Worm (Caenorhabditis elegans): ENCODE measurements around the gene aptf-4.

Gene aptf-4

DNA sequence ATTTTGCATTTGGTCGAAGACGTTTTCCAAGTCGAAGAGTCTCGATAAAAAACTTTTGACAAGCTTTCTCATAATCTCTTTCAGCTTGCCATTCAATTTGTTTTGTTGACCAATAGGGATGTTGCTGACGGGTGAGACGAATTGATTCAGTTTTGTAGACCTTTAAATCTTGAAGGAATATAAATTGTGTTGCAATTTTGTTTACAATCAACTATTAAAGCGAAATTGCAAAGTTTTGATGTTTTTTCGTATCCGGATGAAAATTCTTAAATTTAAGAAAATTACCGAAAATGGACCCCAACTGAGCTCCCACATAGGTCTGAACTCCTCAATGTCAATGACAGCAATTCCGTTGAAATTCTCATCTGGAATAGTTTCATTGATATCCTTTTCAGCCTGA, 25.4 kb downstream of the aptf-4 start:
- no peak for TF ChIP-seq tbx-37 (GFP tag; conservative IDR thresholded peaks at IDR 0.05)

ce11 chrII:8617516-8617915, 26.7 kb downstream of the aptf-4 start, which contains the start of gene chhy-1:
chhy-1 (minus strand) TSS chrII:8617616.
- TF ChIP-seq flt-1 (GFP tag; IDR thresholded peaks at IDR 0.05) (no peak), hmg-4 (GFP tag; optimal IDR thresholded peaks at IDR 0.05) (no peak), ceh-13 (GFP tag; optimal IDR thresholded peaks at IDR 0.05) (no peak)

DNA sequence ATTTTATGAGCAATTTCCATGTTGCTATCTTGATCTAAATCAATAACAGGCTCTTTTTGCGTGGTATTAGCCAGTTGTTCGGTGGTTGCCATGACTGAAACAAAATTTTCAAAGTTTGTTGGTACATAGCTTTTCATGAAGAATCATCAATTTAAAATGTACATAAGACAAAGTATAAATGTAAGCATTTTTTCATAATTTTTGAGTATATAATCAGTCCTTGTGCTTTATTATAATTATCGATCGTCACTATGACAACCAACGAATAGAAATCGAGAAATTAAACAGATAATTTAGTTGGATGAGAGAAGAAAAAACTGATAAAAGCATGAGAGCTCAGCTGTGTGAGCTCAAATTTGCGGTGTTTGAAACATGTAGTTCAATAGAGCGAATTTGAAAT, 31.1 kb downstream of the aptf-4 start, which contains the start of gene T22C8.3:
T22C8.3 (minus strand) TSS at position 101 of the 400 bp plus-strand sequence.
- TF ChIP-seq ceh-36 (tag; optimal IDR thresholded peaks at IDR 0.05) (no peak), tra-4 (tag; optimal IDR thresholded peaks at IDR 0.05) (no peak), sea-1 (GFP tag; conservative IDR thresholded peaks at IDR 0.05) (no peak), aly-1 (tag; optimal IDR thresholded peaks at IDR 0.05) (no peak), F13C5.2 (tag; optimal IDR thresholded peaks at IDR 0.05) (no peak), hmg-4 (GFP tag; optimal IDR thresholded peaks at IDR 0.05) (no peak), tbx-11 (GFP tag; IDR thresholded peaks at IDR 0.05) (no peak), B0310.2 (tag; optimal IDR thresholded peaks at IDR 0.05) (no peak), tbx-37 (GFP tag; conservative IDR thresholded peaks at IDR 0.05) (no peak), ama-1 (optimal IDR thresholded peaks at IDR 0.05) (no peak)

DNA sequence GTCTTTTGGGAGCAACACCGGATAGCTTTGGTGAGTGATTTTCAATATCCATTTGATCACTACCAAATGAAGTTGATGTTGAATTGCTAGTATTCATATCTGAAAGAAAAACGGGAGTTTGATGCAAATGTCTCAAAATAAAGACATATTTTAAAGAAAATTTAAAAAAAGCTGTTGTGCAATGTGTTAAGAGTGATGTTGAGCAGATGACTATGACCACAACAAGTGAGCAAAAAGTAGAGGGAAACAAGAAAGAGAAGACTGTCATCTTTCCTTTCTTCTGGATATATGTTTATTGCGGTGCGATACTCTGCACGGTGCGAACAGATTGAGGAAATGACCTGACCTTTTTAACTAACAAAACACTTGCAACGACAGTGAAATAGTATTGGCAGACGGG, 32.6 kb downstream of the aptf-4 start, which contains the start of gene T22C8.4:
T22C8.4 (minus strand) TSS at position 101 of the 400 bp plus-strand sequence.
- no peak for TF ChIP-seq sea-1 (GFP tag; conservative IDR thresholded peaks at IDR 0.05)
- no peak for TF ChIP-seq tra-4 (tag; optimal IDR thresholded peaks at IDR 0.05)
- TF ChIP-seq B0310.2 (tag; optimal IDR thresholded peaks at IDR 0.05): no peak
- no peak for TF ChIP-seq ama-1 (optimal IDR thresholded peaks at IDR 0.05)
- TF ChIP-seq ceh-36 (tag; optimal IDR thresholded peaks at IDR 0.05): no peak
- TF ChIP-seq flt-1 (GFP tag; IDR thresholded peaks at IDR 0.05): no peak
- no peak for TF ChIP-seq hmg-4 (GFP tag; optimal IDR thresholded peaks at IDR 0.05)
- no peak for TF ChIP-seq aly-1 (tag; optimal IDR thresholded peaks at IDR 0.05)
- TF ChIP-seq pes-1 (GFP tag; IDR thresholded peaks at IDR 0.05): no peak

ce11 chrII:8625163-8625562, 34.4 kb downstream of the aptf-4 start, which contains the start of gene sptf-2:
sptf-2 (plus strand) TSS chrII:8625459.
- TF ChIP-seq hmbx-1 (tag; optimal IDR thresholded peaks at IDR 0.05): no peak
- TF ChIP-seq F13C5.2 (tag; optimal IDR thresholded peaks at IDR 0.05): no peak
- no peak for TF ChIP-seq ama-1 (optimal IDR thresholded peaks at IDR 0.05)
- no peak for TF ChIP-seq tbx-37 (GFP tag; conservative IDR thresholded peaks at IDR 0.05)
- no peak for TF ChIP-seq flt-1 (GFP tag; IDR thresholded peaks at IDR 0.05)
- no peak for TF ChIP-seq pes-1 (GFP tag; IDR thresholded peaks at IDR 0.05)
- no peak for TF ChIP-seq ets-7 (tag; optimal IDR thresholded peaks at IDR 0.05)
- TF ChIP-seq ceh-13 (GFP tag; optimal IDR thresholded peaks at IDR 0.05): no peak
- no peak for TF ChIP-seq aly-1 (tag; optimal IDR thresholded peaks at IDR 0.05)
- no peak for TF ChIP-seq sea-1 (GFP tag; conservative IDR thresholded peaks at IDR 0.05)
- no peak for TF ChIP-seq B0310.2 (tag; optimal IDR thresholded peaks at IDR 0.05)
- TF ChIP-seq scrt-1 (GFP tag; IDR thresholded peaks at IDR 0.05): no peak
- no peak for TF ChIP-seq tra-4 (tag; optimal IDR thresholded peaks at IDR 0.05)
- no peak for TF ChIP-seq hnd-1 (tag; optimal IDR thresholded peaks at IDR 0.05)

DNA sequence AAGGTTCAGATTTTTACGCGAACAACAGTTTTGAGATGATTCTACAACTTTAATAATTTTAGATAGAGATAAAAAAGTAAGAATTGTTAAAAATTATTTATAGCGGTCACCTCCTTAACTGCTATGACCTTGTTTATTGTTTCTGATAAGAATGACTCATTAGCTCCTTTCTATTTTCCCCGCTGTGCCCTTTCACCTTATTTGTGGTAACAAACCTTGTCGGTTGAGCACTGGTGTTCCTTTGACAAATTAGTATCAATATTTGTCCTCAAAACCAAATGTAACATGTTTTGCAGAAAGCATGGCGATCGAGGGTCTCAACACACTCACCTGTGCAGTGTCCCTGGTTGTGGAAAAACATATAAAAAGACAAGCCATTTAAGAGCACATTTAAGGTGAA, 35.8 kb downstream of the aptf-4 start:
- TF ChIP-seq pes-1 (GFP tag; IDR thresholded peaks at IDR 0.05) (no peak), tbx-37 (GFP tag; conservative IDR thresholded peaks at IDR 0.05) (no peak), ceh-13 (GFP tag; optimal IDR thresholded peaks at IDR 0.05) (no peak), hnd-1 (tag; optimal IDR thresholded peaks at IDR 0.05) (no peak), flt-1 (GFP tag; IDR thresholded peaks at IDR 0.05) (no peak), scrt-1 (GFP tag; IDR thresholded peaks at IDR 0.05) (no peak), tra-4 (tag; optimal IDR thresholded peaks at IDR 0.05) (no peak)

- no peak for TF ChIP-seq hmbx-1 (tag; optimal IDR thresholded peaks at IDR 0.05)
- TF ChIP-seq tbx-11 (GFP tag; IDR thresholded peaks at IDR 0.05): no peak
- TF ChIP-seq flt-1 (GFP tag; IDR thresholded peaks at IDR 0.05): no peak
- TF ChIP-seq tbx-37 (GFP tag; conservative IDR thresholded peaks at IDR 0.05): no peak
- no peak for TF ChIP-seq ets-7 (tag; optimal IDR thresholded peaks at IDR 0.05)
- TF ChIP-seq tra-4 (tag; optimal IDR thresholded peaks at IDR 0.05): no peak
- TF ChIP-seq F13C5.2 (tag; optimal IDR thresholded peaks at IDR 0.05): no peak
- no peak for TF ChIP-seq ama-1 (optimal IDR thresholded peaks at IDR 0.05)
- TF ChIP-seq pes-1 (GFP tag; IDR thresholded peaks at IDR 0.05): no peak
- no peak for TF ChIP-seq aly-1 (tag; optimal IDR thresholded peaks at IDR 0.05)
- no peak for TF ChIP-seq hmg-4 (GFP tag; optimal IDR thresholded peaks at IDR 0.05)
- no peak for TF ChIP-seq sea-1 (GFP tag; conservative IDR thresholded peaks at IDR 0.05)
- TF ChIP-seq hnd-1 (tag; optimal IDR thresholded peaks at IDR 0.05): no peak
- no peak for TF ChIP-seq scrt-1 (GFP tag; IDR thresholded peaks at IDR 0.05)
- no peak for TF ChIP-seq ceh-36 (tag; optimal IDR thresholded peaks at IDR 0.05)
- TF ChIP-seq B0310.2 (tag; optimal IDR thresholded peaks at IDR 0.05): no peak
- TF ChIP-seq ceh-13 (GFP tag; optimal IDR thresholded peaks at IDR 0.05): no peak
Measured at ce11 chrII:8627907-8628306, 37.1 kb downstream of the aptf-4 start.

DNA sequence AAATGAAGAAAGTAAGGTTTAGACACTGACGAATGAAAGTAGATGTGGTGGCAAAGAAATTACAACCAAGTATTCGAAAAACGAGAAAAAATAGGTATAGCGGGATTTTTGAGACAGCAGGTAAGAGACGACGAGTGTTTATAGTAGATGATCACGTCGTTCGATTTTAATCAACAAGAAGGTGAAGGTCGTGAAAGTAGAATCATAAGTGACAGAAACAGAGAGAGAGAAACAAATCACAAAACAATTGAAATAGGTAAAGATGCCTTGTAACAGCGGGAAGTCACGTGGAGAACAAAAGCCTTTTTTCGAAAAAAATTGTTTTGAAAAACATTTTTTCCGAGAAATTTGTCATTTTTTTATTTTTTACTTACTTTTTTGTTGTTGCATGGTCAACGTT, 39.3 kb downstream of the aptf-4 start, which contains the start of gene T22C8.6:
T22C8.6 (minus strand) TSS at position 194 of the 400 bp plus-strand sequence.
- TF ChIP-seq aly-1 (tag; optimal IDR thresholded peaks at IDR 0.05) (no peak), hnd-1 (tag; optimal IDR thresholded peaks at IDR 0.05) (no peak), tbx-11 (GFP tag; IDR thresholded peaks at IDR 0.05) (no peak), ceh-36 (tag; optimal IDR thresholded peaks at IDR 0.05) (no peak), scrt-1 (GFP tag; IDR thresholded peaks at IDR 0.05) (no peak), ceh-13 (GFP tag; optimal IDR thresholded peaks at IDR 0.05) (no peak), ama-1 (optimal IDR thresholded peaks at IDR 0.05) (no peak), B0310.2 (tag; optimal IDR thresholded peaks at IDR 0.05) (no peak), tra-4 (tag; optimal IDR thresholded peaks at IDR 0.05) (no peak), F13C5.2 (tag; optimal IDR thresholded peaks at IDR 0.05) (no peak), hmg-4 (GFP tag; optimal IDR thresholded peaks at IDR 0.05) (no peak), ets-7 (tag; optimal IDR thresholded peaks at IDR 0.05) (no peak)
